Fruit fly (Drosophila melanogaster): ENCODE results near the gene rdx.
A peak's percentile ranks its signal among the peaks of the same experiment; 100 is the strongest.

Gene rdx

DNA sequence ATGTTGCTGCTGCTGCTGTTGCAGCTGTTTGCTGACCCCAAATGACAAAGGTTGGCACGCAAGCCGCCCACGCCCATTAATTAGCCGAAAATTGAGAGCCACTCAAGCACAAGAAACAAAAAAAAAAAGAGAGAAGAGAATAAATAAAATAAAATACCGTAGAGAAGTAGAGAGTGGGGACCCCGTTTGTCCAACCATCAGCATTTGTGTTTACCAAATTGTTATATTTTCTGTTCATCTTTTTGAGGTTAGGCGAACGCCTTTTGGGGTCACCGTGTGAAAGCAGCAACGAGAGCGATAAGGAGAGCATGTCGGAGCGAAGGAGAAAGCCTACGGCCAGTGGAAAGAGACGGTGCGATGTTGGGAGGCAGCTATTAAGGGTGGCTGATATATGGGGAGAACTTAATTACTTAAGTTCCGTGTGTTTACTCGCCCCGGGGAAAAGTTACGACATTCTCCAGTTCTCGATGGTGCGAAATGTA, 53.7 kb downstream of the rdx start:
- TF ChIP-seq CG10321 (GFP tag; IDR thresholded peaks at IDR 0.05) (peak; percentile 64), Tbp (GFP tag; optimal IDR thresholded peaks at IDR 0.05) (no peak), lab (GFP tag; optimal IDR thresholded peaks at IDR 0.05) (peak; percentile 10), Nf-YC (tag; optimal IDR thresholded peaks at IDR 0.05) (peak; percentile 15), run (tag; optimal IDR thresholded peaks at IDR 0.05) (peak; percentile 18), Hr78 (GFP tag; optimal IDR thresholded peaks at IDR 0.05) (peak in 1 of 2 experiments; percentile 96), CG13894 (tag; optimal IDR thresholded peaks at IDR 0.05) (peak; percentile 29), Pdp1 (GFP tag; optimal IDR thresholded peaks at IDR 0.05) (peak in 1 of 2 experiments; percentile 63), sqz (GFP tag; optimal IDR thresholded peaks at IDR 0.05) (peak; percentile 29), pros (GFP tag; optimal IDR thresholded peaks at IDR 0.05) (peak; percentile 52), ci (GFP tag; IDR thresholded peaks at IDR 0.05) (peak; percentile 52; the same call in 1 of the 3 replicates), Xrp1 (GFP tag; IDR thresholded peaks at IDR 0.05) (0 out of 2 replicates have a peak, but pooled peaks have one; percentile 12), CG15073 (GFP tag; optimal IDR thresholded peaks at IDR 0.05) (no peak), sens (GFP tag) (peak; percentile 87), CG30403 (GFP tag; optimal IDR thresholded peaks at IDR 0.05) (no peak), bigmax (GFP tag; optimal IDR thresholded peaks at IDR 0.05) (peak; percentile 92), Trl (optimal IDR thresholded peaks at IDR 0.05) (peak; percentile 10 to 23), Trl (GFP tag; optimal IDR thresholded peaks at IDR 0.05) (no peak), onecut (GFP tag; IDR thresholded peaks at IDR 0.05) (0 out of 2 replicates have a peak, but pooled peaks have one; percentile 12), abd-A (tag; optimal IDR thresholded peaks at IDR 0.05) (peak; percentile 90), kni (GFP tag; optimal IDR thresholded peaks at IDR 0.05) (peak; percentile 18), sd (tag; optimal IDR thresholded peaks at IDR 0.05) (peak; percentile 26), sr (GFP tag; IDR thresholded peaks at IDR 0.05) (peak; percentile 76; the same call in 2 of the 3 replicates), sna (GFP tag; IDR thresholded peaks at IDR 0.05; ENCODE audit: partially characterized antibody) (0 out of 2 replicates have a peak, but pooled peaks have one; percentile 35), gt (GFP tag; IDR thresholded peaks at IDR 0.05) (no peak), ttk (GFP tag; IDR thresholded peaks at IDR 0.05) (peak; percentile 63; the same call in 1 of the 2 replicates), CG42726 (GFP tag; IDR thresholded peaks at IDR 0.05; ENCODE audit: partially characterized antibody) (no peak), CG11504 (tag; optimal IDR thresholded peaks at IDR 0.05) (peak; percentile 74), CG10979 (tag; optimal IDR thresholded peaks at IDR 0.05) (no peak), Hr3 (GFP tag; optimal IDR thresholded peaks at IDR 0.05) (peak; percentile 29), scrt (GFP tag; optimal IDR thresholded peaks at IDR 0.05) (no peak), CG12769 (tag; optimal IDR thresholded peaks at IDR 0.05) (peak; percentile 27), CG8290 (GFP tag; optimal IDR thresholded peaks at IDR 0.05) (no peak), CG8290 (tag; optimal IDR thresholded peaks at IDR 0.05) (peak in 1 of 2 experiments; percentile 36), CG1832 (GFP tag; optimal IDR thresholded peaks at IDR 0.05) (peak; percentile 68), CG10431 (GFP tag; optimal IDR thresholded peaks at IDR 0.05) (peak; percentile 31), Blimp-1 (GFP tag; optimal IDR thresholded peaks at IDR 0.05) (peak; percentile 14), zfh2 (GFP tag; optimal IDR thresholded peaks at IDR 0.05) (no peak), nau (GFP tag; optimal IDR thresholded peaks at IDR 0.05) (peak; percentile 90), Rfx (GFP tag; IDR thresholded peaks at IDR 0.05) (no peak), rib (GFP tag; IDR thresholded peaks at IDR 0.05) (0 out of 2 replicates have a peak, but pooled peaks have one; percentile 41), dmrt99B (tag; optimal IDR thresholded peaks at IDR 0.05) (no peak), lov (optimal IDR thresholded peaks at IDR 0.05) (no peak), lov (GFP tag; IDR thresholded peaks at IDR 0.05) (0 out of 3 replicates have a peak, but pooled peaks have one; percentile 5), Vsx1 (GFP tag; optimal IDR thresholded peaks at IDR 0.05) (peak; percentile 51)

Measured in whole organism, embryonic.